Fruit fly (Drosophila melanogaster): ENCODE data around the gene CG4615.

DNA sequence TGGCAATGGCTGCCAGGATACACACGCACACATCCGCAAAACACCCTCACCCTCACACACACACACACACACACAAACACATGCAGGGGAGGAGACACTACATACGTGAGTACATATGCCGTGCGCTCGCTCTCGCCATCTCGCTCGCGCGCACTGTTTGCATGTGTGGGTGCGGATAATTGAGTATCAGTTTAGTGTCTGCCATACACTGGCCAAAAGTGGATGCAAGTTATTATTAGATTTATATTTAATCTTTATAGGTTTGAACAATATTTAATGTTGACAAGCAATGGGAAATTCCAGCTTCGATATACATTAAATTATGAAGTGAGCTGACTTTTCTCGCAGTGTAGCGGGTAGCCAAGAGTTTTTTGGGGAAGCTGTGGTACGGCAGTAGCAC, 15.6 kb upstream of the CG4615 start:
- no peak for TF ChIP-seq CTCF (optimal IDR thresholded peaks at IDR 0.05)
- TF ChIP-seq CG8478 (optimal IDR thresholded peaks at IDR 0.05), result no peak

Measured in S2 (cell line).